Fruit fly (Drosophila melanogaster): ENCODE results near the gene CG13458.

Gene CG13458

DNA sequence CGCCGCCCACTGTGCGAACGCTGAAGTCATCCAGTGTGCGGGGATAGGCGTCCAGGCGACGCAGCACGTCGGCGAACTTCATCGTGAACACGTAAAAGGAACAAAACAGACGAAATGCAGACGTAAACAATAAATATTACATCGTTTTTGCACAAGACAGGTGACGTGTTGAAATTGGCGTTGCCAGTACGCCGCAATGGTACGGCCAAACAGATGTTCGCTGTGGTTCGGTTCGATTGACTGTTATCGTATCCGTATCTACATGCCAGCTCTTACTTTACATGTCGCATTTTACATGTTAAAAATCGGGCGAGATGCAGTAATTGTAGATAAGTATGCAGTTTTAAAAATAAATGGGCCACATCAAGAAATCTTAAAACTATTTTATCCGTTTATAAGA lies 50.1 kb downstream of the CG13458 start, which contains the start of gene CG7011 (continued):
- TF ChIP-seq danr (GFP tag; IDR thresholded peaks at IDR 0.05) (no peak), chinmo (GFP tag; IDR thresholded peaks at IDR 0.05; ENCODE audit: partially characterized antibody) (no peak), CG1602 (GFP tag; optimal IDR thresholded peaks at IDR 0.05) (no peak), sisA (GFP tag; IDR thresholded peaks at IDR 0.05) (no peak), pzg (GFP tag; optimal IDR thresholded peaks at IDR 0.05) (peak; percentile 57), ash1 (GFP tag; optimal IDR thresholded peaks at IDR 0.05) (no peak), CG9797 (GFP tag; optimal IDR thresholded peaks at IDR 0.05) (peak; percentile 0), CG34376 (GFP tag; optimal IDR thresholded peaks at IDR 0.05) (no peak), gem (tag; optimal IDR thresholded peaks at IDR 0.05) (no peak), CG34224 (GFP tag; IDR thresholded peaks at IDR 0.05; ENCODE audit: partially characterized antibody) (peak; percentile 35), CG13123 (GFP tag; optimal IDR thresholded peaks at IDR 0.05) (no peak), pho (GFP tag; optimal IDR thresholded peaks at IDR 0.05) (no peak), CG6683 (GFP tag; optimal IDR thresholded peaks at IDR 0.05) (no peak), CG2889 (GFP tag; IDR thresholded peaks at IDR 0.05) (no peak), pum (GFP tag; optimal IDR thresholded peaks at IDR 0.05) (no peak), Side (GFP tag; optimal IDR thresholded peaks at IDR 0.05) (no peak), CG11085 (GFP tag; IDR thresholded peaks at IDR 0.05) (no peak), CG3163 (GFP tag; optimal IDR thresholded peaks at IDR 0.05) (no peak), CG10366 (GFP tag; IDR thresholded peaks at IDR 0.05) (no peak)

All from whole organism, embryonic.